Fruit fly (Drosophila melanogaster): ENCODE results near the gene CG7810.

Gene CG7810

dm6 chr2L:8304635-8305034 lies 6.4 kb downstream of the CG7810 start:
- no peak for TF ChIP-seq CG10348 (GFP tag; IDR thresholded peaks at IDR 0.05)
- TF ChIP-seq D1 (tag; optimal IDR thresholded peaks at IDR 0.05): no peak
- TF ChIP-seq Snoo (tag; optimal IDR thresholded peaks at IDR 0.05): no peak
- no peak for TF ChIP-seq CG34367 (tag; optimal IDR thresholded peaks at IDR 0.05)
- TF ChIP-seq CG12605 (GFP tag; IDR thresholded peaks at IDR 0.05): no peak
- no peak for TF ChIP-seq EcR (GFP tag; optimal IDR thresholded peaks at IDR 0.05)
- no peak for TF ChIP-seq CG32121 (GFP tag; IDR thresholded peaks at IDR 0.05)
- no peak for TF ChIP-seq rn (GFP tag; IDR thresholded peaks at IDR 0.05)
- TF ChIP-seq CG13204 (GFP tag; optimal IDR thresholded peaks at IDR 0.05): no peak
- no peak for TF ChIP-seq Pif1A (GFP tag; optimal IDR thresholded peaks at IDR 0.05)
- TF ChIP-seq CG15710 (tag; optimal IDR thresholded peaks at IDR 0.05): no peak
- TF ChIP-seq CG17806 (tag; optimal IDR thresholded peaks at IDR 0.05): no peak

dm6 chr2L:8302766-8303479 lies 8.1 kb downstream of the CG7810 start, which contains the start of the genes wol and Scgalpha:
Gene wol (minus strand): TSS chr2L:8302985.
Gene Scgalpha (plus strand): TSS chr2L:8303429.
- TF ChIP-seq Pif1A (GFP tag; optimal IDR thresholded peaks at IDR 0.05) (no peak), CG32121 (GFP tag; IDR thresholded peaks at IDR 0.05) (no peak), CG9948 (tag; optimal IDR thresholded peaks at IDR 0.05) (no peak), EcR (GFP tag; optimal IDR thresholded peaks at IDR 0.05) (no peak), CG8301 (tag; optimal IDR thresholded peaks at IDR 0.05) (no peak), fd96Ca (GFP tag; IDR thresholded peaks at IDR 0.05) (no peak), CG12605 (GFP tag; IDR thresholded peaks at IDR 0.05) (no peak), D1 (tag; optimal IDR thresholded peaks at IDR 0.05) (no peak), CG15710 (tag; optimal IDR thresholded peaks at IDR 0.05) (no peak), Pif1B (GFP tag; optimal IDR thresholded peaks at IDR 0.05) (no peak), CG14655 (GFP tag; optimal IDR thresholded peaks at IDR 0.05) (no peak), CG10348 (GFP tag; IDR thresholded peaks at IDR 0.05) (no peak), rn (GFP tag; IDR thresholded peaks at IDR 0.05) (no peak), gl (tag; optimal IDR thresholded peaks at IDR 0.05) (no peak)

dm6 chr2L:8300220-8301167 lies 10.5 kb downstream of the CG7810 start, which contains the start of gene Btk:
Gene Btk (minus strand): TSS chr2L:8301079.
- TF ChIP-seq EcR (GFP tag; optimal IDR thresholded peaks at IDR 0.05) (peak; percentile 85), CG8159 (tag; optimal IDR thresholded peaks at IDR 0.05) (no peak), CG14655 (GFP tag; optimal IDR thresholded peaks at IDR 0.05) (no peak), CG15710 (tag; optimal IDR thresholded peaks at IDR 0.05) (no peak), CG10348 (GFP tag; IDR thresholded peaks at IDR 0.05) (no peak), gl (tag; optimal IDR thresholded peaks at IDR 0.05) (no peak), CG12605 (GFP tag; IDR thresholded peaks at IDR 0.05) (no peak; the same call in 1 of the 2 replicates), Ets98B (GFP tag; IDR thresholded peaks at IDR 0.05) (no peak), CG32121 (GFP tag; IDR thresholded peaks at IDR 0.05) (peak; percentile 12; the same call in 1 of the 2 replicates), CG13204 (GFP tag; optimal IDR thresholded peaks at IDR 0.05) (no peak), fd96Ca (GFP tag; IDR thresholded peaks at IDR 0.05) (no peak), Pif1B (GFP tag; optimal IDR thresholded peaks at IDR 0.05) (no peak), CG9948 (tag; optimal IDR thresholded peaks at IDR 0.05) (no peak), Snoo (tag; optimal IDR thresholded peaks at IDR 0.05) (peak; percentile 19), CG17806 (tag; optimal IDR thresholded peaks at IDR 0.05) (no peak), rn (GFP tag; IDR thresholded peaks at IDR 0.05) (no peak), Pif1A (GFP tag; optimal IDR thresholded peaks at IDR 0.05) (no peak), D1 (tag; optimal IDR thresholded peaks at IDR 0.05) (no peak)

dm6 chr2L:8299194-8299811 lies 11.7 kb downstream of the CG7810 start:
- peak; percentile 97 for TF ChIP-seq CG13204 (GFP tag; optimal IDR thresholded peaks at IDR 0.05)
- peak; percentile 51 for TF ChIP-seq D1 (tag; optimal IDR thresholded peaks at IDR 0.05)
- peak; percentile 69; the same call in 2 of the 3 replicates for TF ChIP-seq CG4496 (GFP tag; IDR thresholded peaks at IDR 0.05)
- TF ChIP-seq CG14655 (GFP tag; optimal IDR thresholded peaks at IDR 0.05): no peak
- peak; percentile 47 for TF ChIP-seq Ets98B (GFP tag; IDR thresholded peaks at IDR 0.05)
- peak; percentile 92 for TF ChIP-seq Pif1B (GFP tag; optimal IDR thresholded peaks at IDR 0.05)
- TF ChIP-seq Pif1A (GFP tag; optimal IDR thresholded peaks at IDR 0.05): peak; percentile 82
- TF ChIP-seq rn (GFP tag; IDR thresholded peaks at IDR 0.05): peak; percentile 40; the same call in 1 of the 2 replicates
- peak; percentile 92 for TF ChIP-seq CG17806 (tag; optimal IDR thresholded peaks at IDR 0.05)
- TF ChIP-seq gl (tag; optimal IDR thresholded peaks at IDR 0.05): peak; percentile 85
- peak; percentile 75 for TF ChIP-seq CG34367 (tag; optimal IDR thresholded peaks at IDR 0.05)
- peak; percentile 81 for TF ChIP-seq EcR (GFP tag; optimal IDR thresholded peaks at IDR 0.05)
- TF ChIP-seq CG15710 (tag; optimal IDR thresholded peaks at IDR 0.05): peak; percentile 95
- TF ChIP-seq CG9948 (tag; optimal IDR thresholded peaks at IDR 0.05): peak; percentile 85
- peak; percentile 93 for TF ChIP-seq CG8159 (tag; optimal IDR thresholded peaks at IDR 0.05)
- peak; percentile 86 for TF ChIP-seq Snoo (tag; optimal IDR thresholded peaks at IDR 0.05)
- TF ChIP-seq CG10348 (GFP tag; IDR thresholded peaks at IDR 0.05): no peak
- TF ChIP-seq fd96Ca (GFP tag; IDR thresholded peaks at IDR 0.05): peak; percentile 71
- TF ChIP-seq CG32121 (GFP tag; IDR thresholded peaks at IDR 0.05): no peak
- TF ChIP-seq CG12605 (GFP tag; IDR thresholded peaks at IDR 0.05): peak; percentile 64; the same call in 1 of the 2 replicates
- TF ChIP-seq CG8301 (tag; optimal IDR thresholded peaks at IDR 0.05): peak; percentile 74
